Fruit fly (Drosophila melanogaster) whole organism, embryonic: ENCODE measurements around the gene CG44001.

Experiments
- B-H1 ChIP-seq: fragments of 200-800 bp; sonication (Bioruptor generic); IDR thresholded peaks from 3 replicates; pipeline ENCODE4 v1.3.6; 2022; ENCODE audit warnings: missing biosample characterization, missing genetic modification characterization
- Bgb ChIP-seq: fragments of 200-800 bp; sonication (Bioruptor generic); IDR thresholded peaks from 2 replicates; pipeline ENCODE4 v1.3.6; 2022; ENCODE audit warnings: missing biosample characterization, missing genetic modification characterization; ENCODE audit not compliant: partially characterized antibody
- CG10462 ChIP-seq: fragments of 200-800 bp; sonication (Bioruptor generic); optimal IDR thresholded peaks from 2 replicates; lab custom pipeline; 2016; ENCODE audit warnings: missing biosample characterization, missing genetic modification characterization
- CG12104 ChIP-seq: fragments of 200-800 bp; sonication (Bioruptor generic); optimal IDR thresholded peaks from 3 replicates; lab custom pipeline; 2016; ENCODE audit warnings: missing biosample characterization, missing genetic modification characterization
- CG12391 ChIP-seq: fragments of 200-800 bp; sonication (Bioruptor generic); optimal IDR thresholded peaks from 3 replicates; lab custom pipeline; 2018; ENCODE audit warnings: missing biosample characterization, mild to moderate bottlenecking, missing genetic modification characterization, moderate library complexity
- CG12744 ChIP-seq: fragments of 200-800 bp; sonication (Bioruptor generic); optimal IDR thresholded peaks from 2 replicates; lab custom pipeline; 2016; ENCODE audit warnings: missing biosample characterization, missing genetic modification characterization
- CG12769 ChIP-seq: fragments of 200-800 bp; sonication (Bioruptor generic); optimal IDR thresholded peaks from 2 replicates; lab custom pipeline; 2019; ENCODE audit warnings: missing biosample characterization, mild to moderate bottlenecking, missing genetic modification characterization, moderate library complexity
- CG13123 ChIP-seq: fragments of 200-800 bp; sonication (Bioruptor generic); optimal IDR thresholded peaks from 2 replicates; lab custom pipeline; 2016; ENCODE audit warnings: missing biosample characterization, missing genetic modification characterization
- CG13296 ChIP-seq: fragments of 200-800 bp; sonication (Bioruptor generic); optimal IDR thresholded peaks from 3 replicates; lab custom pipeline; 2018; ENCODE audit warnings: missing biosample characterization, mild to moderate bottlenecking, missing genetic modification characterization
- CG16813 ChIP-seq: fragments of 200-800 bp; sonication (Bioruptor generic); IDR thresholded peaks from 3 replicates; pipeline ENCODE4 v1.3.6; 2022; ENCODE audit warnings: missing biosample characterization, missing genetic modification characterization; ENCODE audit not compliant: partially characterized antibody
- CG17359 ChIP-seq: fragments of 200-800 bp; sonication (Bioruptor generic); optimal IDR thresholded peaks from 3 replicates; lab custom pipeline; 2018; ENCODE audit warnings: missing biosample characterization, mild to moderate bottlenecking, missing genetic modification characterization, moderate library complexity
- CG1792 ChIP-seq: fragments of 200-800 bp; sonication (Bioruptor generic); optimal IDR thresholded peaks from 2 replicates; lab custom pipeline; 2016; ENCODE audit warnings: missing biosample characterization, missing genetic modification characterization
- CG2116 ChIP-seq: fragments of 200-800 bp; sonication (Bioruptor generic); optimal IDR thresholded peaks from 3 replicates; lab custom pipeline; 2018; ENCODE audit warnings: missing biosample characterization, mild to moderate bottlenecking, missing genetic modification characterization
- CG2875 ChIP-seq: fragments of 200-800 bp; sonication (Bioruptor generic); optimal IDR thresholded peaks from 2 replicates; lab custom pipeline; 2017; ENCODE audit warnings: missing biosample characterization, mild to moderate bottlenecking, missing genetic modification characterization, missing genetic modification reagents
- CG32772 ChIP-seq: fragments of 200-800 bp; sonication (Bioruptor generic); IDR thresholded peaks from 2 replicates; pipeline ENCODE4 v1.3.6; 2022; ENCODE audit warnings: missing biosample characterization, missing genetic modification characterization
- CG3281 ChIP-seq: fragments of 200-800 bp; sonication (Bioruptor generic); optimal IDR thresholded peaks from 3 replicates; lab custom pipeline; 2017; ENCODE audit warnings: missing biosample characterization, mild to moderate bottlenecking, missing genetic modification characterization
- CG7556 ChIP-seq: fragments of 200-800 bp; sonication (Bioruptor generic); optimal IDR thresholded peaks from 2 replicates; lab custom pipeline; 2017; ENCODE audit warnings: missing biosample characterization, mild to moderate bottlenecking, missing genetic modification characterization
- CG8388 ChIP-seq: fragments of 200-800 bp; sonication (Bioruptor generic); optimal IDR thresholded peaks from 2 replicates; lab custom pipeline; 2019; ENCODE audit warnings: missing biosample characterization, mild to moderate bottlenecking, missing genetic modification characterization, moderate library complexity
- CG9437 ChIP-seq: fragments of 200-800 bp; sonication (Bioruptor generic); optimal IDR thresholded peaks from 2 replicates; lab custom pipeline; 2018; ENCODE audit warnings: missing biosample characterization, mild to moderate bottlenecking, missing genetic modification characterization
- CHES-1-like ChIP-seq: fragments of 200-800 bp; sonication (Bioruptor generic); optimal IDR thresholded peaks from 2 replicates; lab custom pipeline; 2016; ENCODE audit warnings: missing biosample characterization, missing genetic modification characterization
- Deaf1 ChIP-seq: fragments of 200-800 bp; optimal IDR thresholded peaks from 3 replicates; lab custom pipeline; 2019; ENCODE audit warnings: missing biosample characterization, mild to moderate bottlenecking, missing genetic modification characterization, moderate library complexity
- Fer1 ChIP-seq: fragments of 200-800 bp; sonication (Bioruptor generic); optimal IDR thresholded peaks from 2 replicates; lab custom pipeline; 2017; ENCODE audit warnings: missing biosample characterization, mild to moderate bottlenecking, missing genetic modification characterization
- Hmr ChIP-seq: fragments of 200-800 bp; sonication (Bioruptor generic); optimal IDR thresholded peaks from 3 replicates; lab custom pipeline; 2017; ENCODE audit warnings: mild to moderate bottlenecking, missing biosample characterization, missing genetic modification reagents, missing genetic modification characterization
- Hr3 ChIP-seq: fragments of 200-800 bp; sonication (Bioruptor generic); optimal IDR thresholded peaks from 3 replicates; lab custom pipeline; 2016; ENCODE audit warnings: missing biosample characterization, missing genetic modification characterization
- NFAT ChIP-seq: fragments of 200-800 bp; sonication (Bioruptor generic); IDR thresholded peaks from 2 replicates; pipeline ENCODE4 v1.3.6; 2022; ENCODE audit warnings: missing biosample characterization, missing genetic modification characterization
- Spps ChIP-seq: fragments of 200-800 bp; sonication (Bioruptor generic); optimal IDR thresholded peaks from 2 replicates; lab custom pipeline; 2018; ENCODE audit warnings: missing biosample characterization, mild to moderate bottlenecking, missing genetic modification characterization
- ara ChIP-seq: fragments of 200-800 bp; sonication (Bioruptor generic); IDR thresholded peaks from 2 replicates; pipeline ENCODE4 v1.3.6; 2022; ENCODE audit warnings: missing biosample characterization, missing genetic modification characterization
- bab2 ChIP-seq: fragments of 200-800 bp; sonication (Bioruptor generic); optimal IDR thresholded peaks from 2 replicates; lab custom pipeline; 2016; ENCODE audit warnings: missing biosample characterization, missing genetic modification characterization
- btn ChIP-seq: fragments of 200-800 bp; sonication (Bioruptor generic); optimal IDR thresholded peaks from 2 replicates; lab custom pipeline; 2016; ENCODE audit warnings: missing biosample characterization, missing genetic modification characterization
- chif ChIP-seq, 2 experiments: fragments of 200-800 bp; sonication (Bioruptor generic); optimal IDR thresholded peaks; 3 replicates each; lab custom pipeline; 2016; ENCODE audit warnings: missing biosample characterization in 2 of 2, missing genetic modification characterization in 2 of 2
- corto ChIP-seq: fragments of 200-800 bp; sonication (Bioruptor generic); optimal IDR thresholded peaks from 2 replicates; lab custom pipeline; 2016; ENCODE audit warnings: missing biosample characterization, mild to moderate bottlenecking, missing genetic modification characterization, moderate library complexity
- crp ChIP-seq, 2 experiments: fragments of 200-800 bp; sonication (Bioruptor generic); optimal IDR thresholded peaks; 2 replicates in 1 of 2; 3 replicates in 1 of 2; lab custom pipeline; 2017; ENCODE audit warnings: missing biosample characterization in 2 of 2, missing genetic modification characterization in 2 of 2, mild to moderate bottlenecking in 1 of 2, moderate library complexity in 1 of 2
- cwo ChIP-seq: fragments of 200-800 bp; sonication (Bioruptor generic); optimal IDR thresholded peaks from 3 replicates; lab custom pipeline; 2017; ENCODE audit warnings: missing biosample characterization, missing genetic modification characterization, mild to moderate bottlenecking, moderate library complexity, missing genetic modification reagents
- dmrt11E ChIP-seq: fragments of 200-800 bp; sonication (Bioruptor generic); optimal IDR thresholded peaks from 3 replicates; lab custom pipeline; 2018; ENCODE audit warnings: missing biosample characterization, mild to moderate bottlenecking, missing genetic modification characterization, moderate library complexity
- exex ChIP-seq: fragments of 200-800 bp; sonication (Bioruptor generic); optimal IDR thresholded peaks from 4 replicates; lab custom pipeline; 2018; ENCODE audit warnings: missing biosample characterization, mild to moderate bottlenecking, missing genetic modification characterization, moderate library complexity
- fd3F ChIP-seq: fragments of 200-800 bp; sonication (Bioruptor generic); optimal IDR thresholded peaks from 2 replicates; lab custom pipeline; 2018; ENCODE audit warnings: missing biosample characterization, mild to moderate bottlenecking, missing genetic modification characterization, moderate library complexity
- h ChIP-seq: fragments of >200 bp; optimal IDR thresholded peaks from 2 replicates; lab custom pipeline; 2017
- ham ChIP-seq: fragments of 200-800 bp; sonication (Bioruptor generic); IDR thresholded peaks from 2 replicates; pipeline ENCODE4 v1.3.6; 2022; ENCODE audit warnings: missing biosample characterization, missing genetic modification characterization
- hkb ChIP-seq, 2 experiments: fragments of 200-800 bp in 1 of 2; fragments of >200 bp in 1 of 2; sonication (Bioruptor generic) in 1 of 2; IDR thresholded peaks in 1 of 2; optimal IDR thresholded peaks in 1 of 2; 2 replicates each; pipeline versions ENCODE4 v1.3.6 to Lab custom; 2017 to 2022; ENCODE audit warnings: missing biosample characterization in 1 of 2, missing genetic modification characterization in 1 of 2
- lab ChIP-seq: fragments of 200-800 bp; sonication (Bioruptor generic); optimal IDR thresholded peaks from 3 replicates; lab custom pipeline; 2017; ENCODE audit warnings: missing biosample characterization, missing genetic modification characterization, mild to moderate bottlenecking, moderate library complexity, missing genetic modification reagents
- lola ChIP-seq, 3 experiments: fragments of >200 bp in 2 of 3; fragments of 200-800 bp in 1 of 3; sonication (Bioruptor generic) in 1 of 3; optimal IDR thresholded peaks; 2 replicates each; lab custom pipeline; 2017 to 2019; ENCODE audit warnings: missing biosample characterization in 3 of 3, missing genetic modification characterization in 3 of 3, mild to moderate bottlenecking in 1 of 3, moderate library complexity in 1 of 3
- odd ChIP-seq: fragments of 200-800 bp; sonication (Bioruptor generic); optimal IDR thresholded peaks from 2 replicates; lab custom pipeline; 2017; ENCODE audit warnings: missing biosample characterization, mild to moderate bottlenecking, missing genetic modification characterization
- phol ChIP-seq: fragments of 200-800 bp; sonication (Bioruptor generic); optimal IDR thresholded peaks from 3 replicates; lab custom pipeline; 2018; ENCODE audit warnings: missing biosample characterization, mild to moderate bottlenecking, missing genetic modification characterization, moderate library complexity
- ranshi ChIP-seq: fragments of 200-800 bp; sonication (Bioruptor generic); IDR thresholded peaks from 2 replicates; pipeline ENCODE4 v1.3.6; 2022; ENCODE audit warnings: missing biosample characterization, missing genetic modification characterization
- sqz ChIP-seq: fragments of 200-800 bp; sonication (Bioruptor generic); optimal IDR thresholded peaks from 3 replicates; lab custom pipeline; 2018; ENCODE audit warnings: missing biosample characterization, mild to moderate bottlenecking, missing genetic modification characterization
- tll ChIP-seq, 2 experiments: fragments of 200-800 bp in 1 of 2; fragments of >200 bp in 1 of 2; sonication (Bioruptor generic) in 1 of 2; optimal IDR thresholded peaks; 2 replicates each; lab custom pipeline; 2017 to 2019; ENCODE audit warnings: missing biosample characterization in 2 of 2, missing genetic modification characterization in 2 of 2, mild to moderate bottlenecking in 1 of 2, moderate library complexity in 1 of 2
- twi ChIP-seq: fragments of 200-800 bp; optimal IDR thresholded peaks from 2 replicates; lab custom pipeline; 2019; ENCODE audit warnings: missing biosample characterization, mild to moderate bottlenecking, missing genetic modification characterization, moderate library complexity

The CG44001 gene

DNA sequence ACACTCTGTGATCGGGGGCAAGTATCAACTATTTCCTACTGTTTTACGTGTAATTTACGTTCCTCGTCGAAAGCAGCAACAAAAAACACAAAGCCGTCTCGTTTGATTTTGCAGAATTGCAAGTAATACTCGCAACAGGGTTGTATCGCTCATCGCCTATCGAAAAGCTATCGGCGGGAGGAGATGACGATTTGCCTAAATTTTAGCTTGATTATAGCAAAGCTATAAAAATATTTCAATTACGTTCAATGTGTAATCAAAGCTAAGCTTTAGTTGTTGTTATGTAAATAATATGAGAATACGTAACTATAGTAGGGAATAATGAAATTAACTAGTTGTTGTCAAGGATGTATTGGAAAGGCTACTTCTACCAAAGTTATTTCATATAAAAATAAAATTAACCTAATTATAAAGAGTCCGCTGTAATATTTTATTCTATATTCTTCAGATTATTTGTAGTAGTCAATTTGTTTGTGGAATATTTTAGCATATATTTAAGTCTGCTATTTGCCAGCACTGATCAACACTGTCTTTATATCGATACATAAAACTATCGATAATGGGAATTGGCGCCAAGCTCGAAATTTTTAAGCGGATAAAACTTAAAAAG, 16.7 kb downstream of the CG44001 start, which contains the start of gene Rpn11 (continued):
- TF ChIP-seq CG32772 (GFP tag; lab: Robert Waterston, UW) (no peak), ham (GFP tag; lab: Robert Waterston, UW) (no peak), crp (GFP tag; optimal IDR thresholded peaks at IDR 0.05; lab: Kevin White, UChicago) (peak in 1 of 2 experiments; percentile 20), phol (tag; lab: Kevin White, UChicago) (peak; percentile 77), sqz (GFP tag; lab: Kevin White, UChicago) (no peak), CG12391 (tag; lab: Kevin White, UChicago) (peak; percentile 86), CG16813 (GFP tag; lab: Robert Waterston, UW) (peak; percentile 46; the same call in 1 of the 3 replicates), h (lab: Kevin White, UChicago) (no peak), CG13296 (peak; percentile 68), exex (tag; lab: Kevin White, UChicago) (peak; percentile 25), CG8388 (peak; percentile 65), CG12769 (tag; lab: Kevin White, UChicago) (peak; percentile 25), btn (GFP tag; lab: Kevin White, UChicago) (no peak), Deaf1 (tag; lab: Kevin White, UChicago) (peak; percentile 26), CG17359 (peak; percentile 53), Spps (tag; lab: Kevin White, UChicago) (peak; percentile 34), CG2875 (GFP tag; lab: Kevin White, UChicago) (peak; percentile 22), chif (GFP tag; optimal IDR thresholded peaks at IDR 0.05; lab: Kevin White, UChicago) (peak; percentile 16 to 47), CG10462 (GFP tag; lab: Kevin White, UChicago) (peak; percentile 11), CG2116 (peak; percentile 99), ranshi (GFP tag; lab: Robert Waterston, UW) (0 out of 2 replicates have a peak, but pooled peaks have one; percentile 5), CG7556 (GFP tag; lab: Kevin White, UChicago) (peak; percentile 72), dmrt11E (tag; lab: Kevin White, UChicago) (peak; percentile 70), bab2 (GFP tag; lab: Kevin White, UChicago) (peak; percentile 49), CG9437 (GFP tag; lab: Kevin White, UChicago) (peak; percentile 55), Fer1 (GFP tag; lab: Kevin White, UChicago) (peak; percentile 43), CHES-1-like (GFP tag; lab: Kevin White, UChicago) (peak; percentile 7), CG12744 (GFP tag; lab: Kevin White, UChicago) (peak; percentile 35), hkb (optimal IDR thresholded peaks at IDR 0.05; lab: Kevin White, UChicago) (no peak), hkb (GFP tag; IDR thresholded peaks at IDR 0.05; lab: Robert Waterston, UW) (no peak), Hmr (GFP tag; lab: Kevin White, UChicago) (peak; percentile 53), CG13123 (GFP tag; lab: Kevin White, UChicago) (no peak), corto (GFP tag; lab: Kevin White, UChicago) (no peak), Hr3 (GFP tag; lab: Kevin White, UChicago) (peak; percentile 74), CG1792 (GFP tag; lab: Kevin White, UChicago) (no peak), ara (GFP tag; lab: Robert Waterston, UW) (0 out of 2 replicates have a peak, but pooled peaks have one; percentile 18), Bgb (GFP tag; lab: Robert Waterston, UW) (peak; percentile 36; the same call in 1 of the 2 replicates), odd (GFP tag; lab: Kevin White, UChicago) (peak; percentile 0), lola (GFP tag; optimal IDR thresholded peaks at IDR 0.05; lab: Kevin White, UChicago) (peak in 1 of 3 experiments; percentile 80), CG3281 (peak; percentile 54), fd3F (GFP tag; lab: Kevin White, UChicago) (peak; percentile 45), lab (GFP tag; lab: Kevin White, UChicago) (peak; percentile 62), CG12104 (peak; percentile 51), twi (peak; percentile 43), cwo (GFP tag; lab: Kevin White, UChicago) (peak; percentile 27), NFAT (GFP tag; lab: Robert Waterston, UW) (0 out of 2 replicates have a peak, but pooled peaks have one; percentile 34), tll (GFP tag; optimal IDR thresholded peaks at IDR 0.05; lab: Kevin White, UChicago) (no peak), B-H1 (GFP tag; lab: Robert Waterston, UW) (peak; percentile 41; the same call in 1 of the 3 replicates)
